Worm (Caenorhabditis elegans) whole organism, late embryonic: ENCODE measurements around the gene T28A11.4.
A peak's percentile ranks its signal among the peaks of the same experiment; 100 is the strongest.

Source experiments
- K09A11.1 ChIP-seq: sonication (generic microtip); optimal IDR thresholded peaks from 2 replicates; lab custom pipeline; 2017; ENCODE audit warnings: antibody characterized with exemption, mild to moderate bottlenecking, missing genetic modification characterization, missing compliant biosample characterization; ENCODE audit not compliant: insufficient read depth
- ceh-30 ChIP-seq: fragments of 150-350 bp; optimal IDR thresholded peaks from 2 replicates; lab custom pipeline; 2014; ENCODE audit warnings: missing biosample characterization, missing genetic modification characterization
- dmd-4 ChIP-seq: sonication (generic microtip); optimal IDR thresholded peaks from 2 replicates; lab custom pipeline; 2016; ENCODE audit warnings: borderline replicate concordance, missing genetic modification characterization, missing compliant biosample characterization
- dve-1 ChIP-seq: sonication (generic microtip); optimal IDR thresholded peaks from 2 replicates; lab custom pipeline; 2017; ENCODE audit warnings: antibody characterized with exemption, mild to moderate bottlenecking, missing genetic modification characterization, missing compliant biosample characterization
- elt-2 ChIP-seq: sonication (generic microtip); optimal IDR thresholded peaks from 2 replicates; lab custom pipeline; 2016; ENCODE audit warnings: missing genetic modification reagents, missing genetic modification characterization, missing compliant biosample characterization
- fkh-10 ChIP-seq: fragments of 150-350 bp; optimal IDR thresholded peaks from 2 replicates; lab custom pipeline; 2014; ENCODE audit warnings: missing biosample characterization, missing genetic modification reagents, missing genetic modification characterization
- hlh-8 ChIP-seq: sonication (generic microtip); optimal IDR thresholded peaks from 2 replicates; lab custom pipeline; 2016; ENCODE audit warnings: missing genotype, missing genetic modification characterization, missing compliant biosample characterization
- pax-1 ChIP-seq: fragments of 150-350 bp; optimal IDR thresholded peaks from 2 replicates; lab custom pipeline; 2014; ENCODE audit warnings: missing biosample characterization, missing genetic modification characterization
- sdc-2 ChIP-seq: sonication (generic microtip); optimal IDR thresholded peaks from 2 replicates; lab custom pipeline; 2016; ENCODE audit warnings: missing genotype, missing genetic modification characterization, missing compliant biosample characterization
- tbx-2 ChIP-seq: sonication (generic microtip); optimal IDR thresholded peaks from 2 replicates; lab custom pipeline; 2016; ENCODE audit warnings: missing genetic modification characterization, missing compliant biosample characterization

ce11 chrV:3315308-3315707 lies 41.5 kb downstream of the T28A11.4 start, which contains the start of gene arrd-19:
- TF ChIP-seq dve-1 (tag; lab: Kevin White, UChicago) (no peak), fkh-10 (GFP tag; lab: Kevin White, UChicago) (no peak), ceh-30 (no peak), sdc-2 (tag; lab: Kevin White, UChicago) (no peak), hlh-8 (tag; lab: Kevin White, UChicago) (no peak), elt-2 (tag; lab: Kevin White, UChicago) (no peak), pax-1 (tag; lab: Kevin White, UChicago) (peak; percentile 8), K09A11.1 (tag; lab: Kevin White, UChicago) (no peak), tbx-2 (tag; lab: Kevin White, UChicago) (no peak), dmd-4 (tag; lab: Kevin White, UChicago) (no peak)
